Worm (Caenorhabditis elegans): ENCODE measurements around the gene srh-246.

- TF ChIP-seq skn-1 (tag; optimal IDR thresholded peaks at IDR 0.05) (no peak), tbx-2 (tag; optimal IDR thresholded peaks at IDR 0.05) (no peak), nhr-28 (tag; optimal IDR thresholded peaks at IDR 0.05) (no peak), nhr-237 (tag; optimal IDR thresholded peaks at IDR 0.05) (no peak), fkh-2 (tag; optimal IDR thresholded peaks at IDR 0.05) (no peak), mdl-1 (tag; optimal IDR thresholded peaks at IDR 0.05) (no peak), lin-15B (tag; optimal IDR thresholded peaks at IDR 0.05) (no peak), lin-39 (tag; optimal IDR thresholded peaks at IDR 0.05) (no peak), jun-1 (tag; optimal IDR thresholded peaks at IDR 0.05) (no peak), ztf-11 (tag; optimal IDR thresholded peaks at IDR 0.05) (no peak), snpc-4 (tag; optimal IDR thresholded peaks at IDR 0.05) (no peak), elt-2 (tag; optimal IDR thresholded peaks at IDR 0.05) (no peak), elt-1 (tag; optimal IDR thresholded peaks at IDR 0.05) (no peak), ztf-4 (tag; optimal IDR thresholded peaks at IDR 0.05) (no peak)
These were observed 3.2 kb downstream of the srh-246 start, which contains the start of gene srj-6 for ce11 chrV:654402-654801.

All from whole organism, L3 larva.